Fruit fly (Drosophila melanogaster): Measurements from ENCODE around the gene Snap24.

Snap24 gene

DNA sequence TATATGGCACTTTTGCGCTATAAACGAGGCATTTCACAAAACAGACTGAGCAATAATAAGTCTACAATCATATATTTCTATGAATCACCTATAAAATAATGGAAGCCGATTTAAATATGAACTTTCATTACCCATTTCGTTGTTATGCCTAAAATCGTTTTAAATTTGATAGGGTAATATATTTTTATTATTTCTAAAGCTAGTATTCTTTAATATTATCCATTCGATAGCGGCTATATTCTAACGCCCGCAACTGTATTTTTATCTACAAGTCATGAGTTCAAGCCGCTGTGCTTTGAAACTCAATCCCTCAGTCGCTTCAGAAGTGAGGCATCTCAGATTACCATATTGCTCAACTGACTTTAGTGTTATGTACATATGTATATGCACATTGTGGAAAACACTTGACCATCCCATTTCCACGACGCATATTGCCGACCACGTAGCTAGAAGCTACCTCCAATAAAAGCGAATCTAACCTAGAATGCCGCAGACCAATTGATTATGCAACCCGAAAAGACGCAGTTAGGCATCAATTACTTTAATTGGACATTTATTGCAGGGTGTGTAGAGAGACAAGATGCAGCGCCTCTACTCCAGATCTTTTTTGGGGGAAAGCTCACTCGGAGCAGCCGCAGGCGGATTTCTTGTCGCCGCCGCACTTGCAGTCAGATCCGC is 20.4 kb upstream of the Snap24 start (continued):
- TF ChIP-seq unpg (GFP tag; optimal IDR thresholded peaks at IDR 0.05) (peak; percentile 47), Kr (GFP tag; optimal IDR thresholded peaks at IDR 0.05) (no peak), CG11093 (GFP tag; IDR thresholded peaks at IDR 0.05) (no peak), PHDP (tag; optimal IDR thresholded peaks at IDR 0.05) (peak; percentile 26), CG16779 (GFP tag; IDR thresholded peaks at IDR 0.05) (no peak), so (GFP tag; IDR thresholded peaks at IDR 0.05) (0 out of 3 replicates have a peak, but pooled peaks have one; percentile 25), Fer1 (GFP tag; optimal IDR thresholded peaks at IDR 0.05) (peak; percentile 2), Nf-YB (GFP tag; optimal IDR thresholded peaks at IDR 0.05) (no peak), Ssrp (tag; optimal IDR thresholded peaks at IDR 0.05) (no peak), insv (GFP tag; optimal IDR thresholded peaks at IDR 0.05) (no peak), vvl (GFP tag; IDR thresholded peaks at IDR 0.05) (0 out of 2 replicates have a peak, but pooled peaks have one; percentile 8), CG7357 (GFP tag; IDR thresholded peaks at IDR 0.05) (no peak), CG7963 (GFP tag; IDR thresholded peaks at IDR 0.05; ENCODE audit: partially characterized antibody) (no peak), Gug (GFP tag; IDR thresholded peaks at IDR 0.05) (no peak), fd102C (GFP tag; optimal IDR thresholded peaks at IDR 0.05) (no peak), CG11560 (tag; IDR thresholded peaks at IDR 0.05) (no peak), Chrac-16 (GFP tag; optimal IDR thresholded peaks at IDR 0.05) (no peak), sim (GFP tag; IDR thresholded peaks at IDR 0.05) (no peak), sna (GFP tag; IDR thresholded peaks at IDR 0.05; ENCODE audit: partially characterized antibody) (no peak), gem (tag; optimal IDR thresholded peaks at IDR 0.05) (peak; percentile 73), kni (GFP tag; optimal IDR thresholded peaks at IDR 0.05) (no peak), scrt (GFP tag; optimal IDR thresholded peaks at IDR 0.05) (no peak), ase (GFP tag; IDR thresholded peaks at IDR 0.05) (no peak), CG1792 (GFP tag; optimal IDR thresholded peaks at IDR 0.05) (no peak), wek (GFP tag; optimal IDR thresholded peaks at IDR 0.05) (no peak), CG17802 (tag; optimal IDR thresholded peaks at IDR 0.05) (no peak), dimm (GFP tag; IDR thresholded peaks at IDR 0.05) (no peak), CG30431 (GFP tag; optimal IDR thresholded peaks at IDR 0.05) (no peak), pzg (GFP tag; optimal IDR thresholded peaks at IDR 0.05) (no peak), klu (GFP tag; IDR thresholded peaks at IDR 0.05) (no peak), CoRest (tag; optimal IDR thresholded peaks at IDR 0.05) (no peak), CG15269 (tag; optimal IDR thresholded peaks at IDR 0.05) (no peak), CG17361 (GFP tag; IDR thresholded peaks at IDR 0.05) (no peak; the same call in 2 of the 3 replicates), odd (GFP tag; optimal IDR thresholded peaks at IDR 0.05) (no peak), bsh (GFP tag; optimal IDR thresholded peaks at IDR 0.05) (peak in 1 of 2 experiments; percentile 33), CG8924 (tag; optimal IDR thresholded peaks at IDR 0.05) (no peak), CG31365 (tag; optimal IDR thresholded peaks at IDR 0.05) (no peak), CG6854 (GFP tag; optimal IDR thresholded peaks at IDR 0.05) (no peak), CG15011 (GFP tag; optimal IDR thresholded peaks at IDR 0.05) (no peak), HLHmδ (GFP tag; optimal IDR thresholded peaks at IDR 0.05) (no peak), CG18599 (GFP tag; optimal IDR thresholded peaks at IDR 0.05) (peak; percentile 7), CG15514 (GFP tag; optimal IDR thresholded peaks at IDR 0.05) (no peak), slou (GFP tag; optimal IDR thresholded peaks at IDR 0.05) (no peak)

All from whole organism, embryonic.